Worm (Caenorhabditis elegans) whole organism, L4 larva: ENCODE measurements around the gene cblc-1.

Experiments
- D1046.2 ChIP-seq: fragments of 200-800 bp; sonication (Bioruptor generic); IDR thresholded peaks from 2 replicates; pipeline ENCODE4 v1.3.6; 2022; ENCODE audit warnings: missing genetic modification characterization, missing compliant biosample characterization
- F10B5.3 ChIP-seq: sonication (generic microtip); optimal IDR thresholded peaks from 2 replicates; lab custom pipeline; 2016; ENCODE audit warnings: mild to moderate bottlenecking, missing genetic modification characterization, missing compliant biosample characterization
- F37D6.2 ChIP-seq: sonication (generic microtip); optimal IDR thresholded peaks from 2 replicates; lab custom pipeline; 2016; ENCODE audit warnings: mild to moderate bottlenecking, missing genetic modification characterization, missing compliant biosample characterization
- F49E8.2 ChIP-seq: sonication (generic microtip); optimal IDR thresholded peaks from 2 replicates; lab custom pipeline; 2016; ENCODE audit warnings: missing compliant biosample characterization, mild to moderate bottlenecking, missing genetic modification characterization, borderline replicate concordance
- T20F7.1 ChIP-seq: fragments of 200-800 bp; sonication (Bioruptor generic); optimal IDR thresholded peaks from 2 replicates; lab custom pipeline; 2018; ENCODE audit warnings: mild to moderate bottlenecking, missing genetic modification characterization, missing compliant biosample characterization
- Y105C5A.15 ChIP-seq: fragments of 200-800 bp; sonication (Bioruptor generic); IDR thresholded peaks from 2 replicates; pipeline ENCODE4 v1.3.6; 2022; ENCODE audit warnings: missing genetic modification characterization, missing compliant biosample characterization
- Y75B8A.6 ChIP-seq: fragments of 200-800 bp; sonication (Bioruptor generic); IDR thresholded peaks from 2 replicates; pipeline ENCODE4 v1.3.6; 2022; ENCODE audit warnings: missing genetic modification reagents, missing genetic modification characterization, missing compliant biosample characterization
- ZK546.5 ChIP-seq, 2 experiments: sonication (generic microtip); optimal IDR thresholded peaks; 2 replicates each; lab custom pipeline; 2017; ENCODE audit warnings: missing biosample characterization in 2 of 2, missing genetic modification characterization in 2 of 2
- ceh-32 ChIP-seq: sonication (generic microtip); optimal IDR thresholded peaks from 2 replicates; lab custom pipeline; 2016; ENCODE audit warnings: mild to moderate bottlenecking, missing genetic modification characterization, missing compliant biosample characterization; ENCODE audit not compliant: poor library complexity
- ceh-82 ChIP-seq: sonication (generic microtip); optimal IDR thresholded peaks from 2 replicates; lab custom pipeline; 2017; ENCODE audit warnings: missing biosample characterization, missing genetic modification characterization
- ces-1 ChIP-seq: fragments of 150-350 bp; sonication (generic microtip); optimal IDR thresholded peaks from 4 replicates; lab custom pipeline; 2014; ENCODE audit warnings: missing biosample characterization, missing genetic modification reagents, missing genetic modification characterization
- daf-16 ChIP-seq, 3 experiments: sonication (generic microtip); optimal IDR thresholded peaks; 2 replicates each; lab custom pipeline; 2016 to 2017; ENCODE audit warnings: missing genetic modification characterization in 3 of 3, missing genetic modification reagents in 3 of 3, mild to moderate bottlenecking in 2 of 3, missing compliant biosample characterization in 2 of 3, missing biosample characterization in 1 of 3, moderate library complexity in 1 of 3
- daf-19 ChIP-seq: fragments of 200-800 bp; sonication (Bioruptor generic); conservative IDR thresholded peaks from 2 replicates; pipeline ENCODE4 v1.3.6; 2022; ENCODE audit warnings: missing genetic modification characterization, missing compliant biosample characterization
- dmd-6 ChIP-seq: fragments of 200-800 bp; sonication (Bioruptor generic); IDR thresholded peaks from 2 replicates; pipeline ENCODE4 v1.3.6; 2022; ENCODE audit warnings: missing genetic modification reagents, missing genetic modification characterization, missing compliant biosample characterization
- dmd-8 ChIP-seq: fragments of 200-800 bp; sonication (Bioruptor generic); IDR thresholded peaks from 2 replicates; pipeline ENCODE4 v1.3.6; 2022; ENCODE audit warnings: missing genetic modification characterization, missing compliant biosample characterization
- dmd-9 ChIP-seq: fragments of 200-800 bp; sonication (Bioruptor generic); IDR thresholded peaks from 2 replicates; pipeline ENCODE4 v1.3.6; 2022; ENCODE audit warnings: missing genetic modification reagents, missing genetic modification characterization, missing compliant biosample characterization
- dpl-1 ChIP-seq: fragments of 150-350 bp; optimal IDR thresholded peaks from 2 replicates; lab custom pipeline; 2014; ENCODE audit warnings: missing biosample characterization, missing genetic modification reagents, missing genetic modification characterization
- dve-1 ChIP-seq: sonication (generic microtip); optimal IDR thresholded peaks from 2 replicates; lab custom pipeline; 2017; ENCODE audit warnings: antibody characterized with exemption, mild to moderate bottlenecking, missing genetic modification characterization, missing compliant biosample characterization; ENCODE audit not compliant: insufficient read depth
- egl-43 ChIP-seq: fragments of 200-800 bp; sonication (Bioruptor generic); IDR thresholded peaks from 2 replicates; pipeline ENCODE4 v1.3.6; 2022; ENCODE audit warnings: missing genetic modification reagents, missing genetic modification characterization, missing compliant biosample characterization
- fos-1 ChIP-seq: fragments of 150-350 bp; optimal IDR thresholded peaks from 2 replicates; lab custom pipeline; 2014; ENCODE audit warnings: missing biosample characterization, missing genetic modification characterization
- hlh-11 ChIP-seq: fragments of 200-800 bp; sonication (Bioruptor generic); optimal IDR thresholded peaks from 2 replicates; lab custom pipeline; 2018; ENCODE audit warnings: mild to moderate bottlenecking, missing genetic modification characterization, missing compliant biosample characterization
- hlh-30 ChIP-seq: sonication (generic microtip); optimal IDR thresholded peaks from 2 replicates; lab custom pipeline; 2017; ENCODE audit warnings: antibody characterized with exemption, mild to moderate bottlenecking, missing genetic modification characterization, missing compliant biosample characterization; ENCODE audit not compliant: insufficient read depth
- lim-7 ChIP-seq: fragments of 200-800 bp; sonication (Bioruptor generic); IDR thresholded peaks from 2 replicates; pipeline ENCODE4 v1.3.6; 2022; ENCODE audit warnings: missing genetic modification characterization, missing compliant biosample characterization
- lin-1 ChIP-seq: fragments of 200-800 bp; sonication (Bioruptor generic); IDR thresholded peaks from 2 replicates; pipeline ENCODE4 v1.3.6; 2022; ENCODE audit warnings: missing genetic modification reagents, missing genetic modification characterization, missing compliant biosample characterization
- lin-13 ChIP-seq: fragments of 150-350 bp; optimal IDR thresholded peaks from 2 replicates; lab custom pipeline; 2014; ENCODE audit warnings: missing biosample characterization, missing genetic modification reagents, missing genetic modification characterization
- lin-29 ChIP-seq: fragments of 200-800 bp; sonication (Bioruptor generic); IDR thresholded peaks from 2 replicates; pipeline ENCODE4 v1.3.6; 2022; ENCODE audit warnings: missing genetic modification reagents, missing genetic modification characterization, missing compliant biosample characterization
- madf-5 ChIP-seq, 2 experiments: fragments of 200-800 bp; sonication (Bioruptor generic); IDR thresholded peaks; 2 replicates each; pipeline ENCODE4 v1.3.6; 2022; ENCODE audit warnings: missing compliant biosample characterization in 2 of 2, missing genetic modification characterization in 2 of 2
- mdl-1 ChIP-seq, 2 experiments: fragments of 150-350 bp in 1 of 2; sonication (generic microtip) in 1 of 2; optimal IDR thresholded peaks; 2 replicates each; lab custom pipeline; 2014 to 2017; ENCODE audit warnings: missing biosample characterization in 2 of 2, missing genetic modification characterization in 2 of 2
- mep-1 ChIP-seq: fragments of 150-350 bp; sonication (generic microtip); optimal IDR thresholded peaks from 3 replicates; lab custom pipeline; 2014; ENCODE audit warnings: missing biosample characterization, missing genetic modification characterization
- mxl-2 ChIP-seq: fragments of 200-800 bp; sonication (Bioruptor generic); conservative IDR thresholded peaks from 2 replicates; pipeline ENCODE4 v1.3.6; 2022; ENCODE audit warnings: missing genetic modification reagents, missing genetic modification characterization, missing compliant biosample characterization
- mxl-3 ChIP-seq: fragments of 200-800 bp; sonication (Bioruptor generic); optimal IDR thresholded peaks from 2 replicates; lab custom pipeline; 2018; ENCODE audit warnings: mild to moderate bottlenecking, missing genetic modification characterization, missing compliant biosample characterization
- nhr-102 ChIP-seq: sonication (generic microtip); optimal IDR thresholded peaks from 2 replicates; lab custom pipeline; 2016; ENCODE audit warnings: mild to moderate bottlenecking, missing genetic modification characterization, moderate library complexity, missing compliant biosample characterization
- nhr-25 ChIP-seq: sonication (generic microtip); optimal IDR thresholded peaks from 2 replicates; lab custom pipeline; 2017; ENCODE audit warnings: missing genetic modification characterization, mild to moderate bottlenecking, missing compliant biosample characterization, antibody characterized with exemption, moderate library complexity, borderline replicate concordance; ENCODE audit not compliant: insufficient read depth
- nhr-41 ChIP-seq: fragments of 200-800 bp; sonication (Bioruptor generic); IDR thresholded peaks from 2 replicates; pipeline ENCODE4 v1.3.6; 2022; ENCODE audit warnings: missing genetic modification reagents, missing genetic modification characterization, missing compliant biosample characterization
- nhr-48 ChIP-seq: sonication (generic microtip); optimal IDR thresholded peaks from 2 replicates; lab custom pipeline; 2016; ENCODE audit warnings: mild to moderate bottlenecking, missing genetic modification characterization, missing compliant biosample characterization
- nhr-77 ChIP-seq: fragments of 150-350 bp; optimal IDR thresholded peaks from 2 replicates; lab custom pipeline; 2014; ENCODE audit warnings: missing biosample characterization, missing genetic modification characterization
- php-3 ChIP-seq: fragments of 200-800 bp; sonication (Bioruptor generic); IDR thresholded peaks from 2 replicates; pipeline ENCODE4 v1.3.6; 2022; ENCODE audit warnings: missing genetic modification reagents, missing genetic modification characterization, missing compliant biosample characterization
- pqm-1 ChIP-seq: sonication (generic microtip); optimal IDR thresholded peaks from 2 replicates; lab custom pipeline; 2017; ENCODE audit warnings: missing biosample characterization, missing genetic modification characterization
- saeg-2 ChIP-seq: fragments of 200-800 bp; sonication (Bioruptor generic); IDR thresholded peaks from 2 replicates; pipeline ENCODE4 v1.3.6; 2022; ENCODE audit warnings: missing genetic modification reagents, missing genetic modification characterization, missing compliant biosample characterization
- sdz-12 ChIP-seq: fragments of 200-800 bp; sonication (Bioruptor generic); optimal IDR thresholded peaks from 2 replicates; lab custom pipeline; 2018; ENCODE audit warnings: mild to moderate bottlenecking, missing genetic modification characterization, missing compliant biosample characterization
- set-16 ChIP-seq: fragments of 200-800 bp; sonication (Bioruptor generic); IDR thresholded peaks from 2 replicates; pipeline ENCODE4 v1.3.6; 2022; ENCODE audit warnings: missing genetic modification reagents, missing genetic modification characterization, missing compliant biosample characterization
- tra-1 ChIP-seq: fragments of 200-800 bp; sonication (Bioruptor generic); IDR thresholded peaks from 2 replicates; pipeline ENCODE4 v1.3.6; 2022; ENCODE audit warnings: missing genetic modification reagents, missing genetic modification characterization, missing compliant biosample characterization
- unc-62 ChIP-seq, 3 experiments: fragments of 150-350 bp in 1 of 3; sonication (generic microtip); optimal IDR thresholded peaks in 2 of 3; peaks in 1 of 3; 1 replicate in 1 of 3; 2 replicates in 2 of 3; lab custom pipeline; 2014 to 2017; ENCODE audit warnings: missing biosample characterization in 3 of 3, missing genetic modification characterization in 3 of 3, missing genetic modification reagents in 3 of 3, missing genotype in 1 of 3
- vab-7 ChIP-seq: fragments of 200-800 bp; sonication (Bioruptor generic); IDR thresholded peaks from 2 replicates; pipeline ENCODE4 v1.3.6; 2022; ENCODE audit warnings: missing genetic modification reagents, missing genetic modification characterization, missing compliant biosample characterization
- zfp-3 ChIP-seq: fragments of 200-800 bp; sonication (Bioruptor generic); conservative IDR thresholded peaks from 2 replicates; pipeline ENCODE4 v1.3.6; 2022; ENCODE audit warnings: missing genetic modification reagents, missing genetic modification characterization, missing compliant biosample characterization
- zip-11 ChIP-seq: fragments of 200-800 bp; sonication (Bioruptor generic); IDR thresholded peaks from 2 replicates; pipeline ENCODE4 v1.3.6; 2022; ENCODE audit warnings: missing genetic modification characterization, missing compliant biosample characterization
- ztf-11 ChIP-seq: fragments of 150-350 bp; optimal IDR thresholded peaks from 2 replicates; lab custom pipeline; 2014; ENCODE audit warnings: missing biosample characterization, missing genetic modification characterization
- ztf-7 ChIP-seq: fragments of 150-350 bp; optimal IDR thresholded peaks from 2 replicates; lab custom pipeline; 2014; ENCODE audit warnings: missing biosample characterization, missing genetic modification characterization

The cblc-1 gene

ce11 chrII:4925198-4925764, 15.7 kb downstream of the cblc-1 start, which contains the start of gene aagr-2:
Gene aagr-2, minus strand, starts transcription at chrII:4925248.
- TF ChIP-seq F37D6.2 (tag; lab: Kevin White, UChicago) (no peak), sdz-12 (GFP tag; lab: Kevin White, UChicago) (no peak), D1046.2 (GFP tag; lab: Robert Waterston, UW) (no peak), nhr-102 (tag; lab: Kevin White, UChicago) (peak; percentile 46), unc-62 (GFP tag; optimal IDR thresholded peaks at IDR 0.05 in 1 of 2; lab: Kevin White, UChicago) (peak in 1 of 2 experiments; percentile 29), unc-62 (tag; optimal IDR thresholded peaks at IDR 0.05; lab: Kevin White, UChicago) (no peak), dve-1 (tag; lab: Kevin White, UChicago) (peak; percentile 85), nhr-25 (tag; lab: Kevin White, UChicago) (no peak), ZK546.5 (tag; optimal IDR thresholded peaks at IDR 0.05; lab: Kevin White, UChicago) (no peak), mdl-1 (tag; optimal IDR thresholded peaks at IDR 0.05; lab: Kevin White, UChicago) (peak; percentile 0 to 86), nhr-48 (tag; lab: Kevin White, UChicago) (peak; percentile 85), daf-19 (no peak), egl-43 (GFP tag; lab: Robert Waterston, UW) (no peak), mep-1 (peak; percentile 62), tra-1 (GFP tag; lab: Robert Waterston, UW) (peak; percentile 81), mxl-2 (GFP tag; lab: Robert Waterston, UW) (0 out of 2 replicates have a peak, but pooled peaks have one; percentile 27), F10B5.3 (no peak), dpl-1 (GFP tag; lab: Kevin White, UChicago) (no peak), nhr-41 (GFP tag; lab: Robert Waterston, UW) (peak; percentile 77; the same call in 1 of the 2 replicates), daf-16 (GFP tag; optimal IDR thresholded peaks at IDR 0.05; lab: Kevin White, UChicago) (peak in 1 of 2 experiments; percentile 2), daf-16 (tag; optimal IDR thresholded peaks at IDR 0.05; lab: Kevin White, UChicago) (peak; percentile 94), ceh-82 (tag; lab: Kevin White, UChicago) (no peak), lin-29 (GFP tag; lab: Robert Waterston, UW) (no peak), lin-1 (GFP tag; lab: Robert Waterston, UW) (peak; percentile 54), dmd-6 (GFP tag; lab: Robert Waterston, UW) (peak; percentile 99), hlh-30 (tag; lab: Kevin White, UChicago) (peak; percentile 62), php-3 (GFP tag; lab: Robert Waterston, UW) (peak; percentile 60), lin-13 (GFP tag; lab: Kevin White, UChicago) (no peak), fos-1 (tag; lab: Kevin White, UChicago) (no peak), Y105C5A.15 (GFP tag; lab: Robert Waterston, UW) (no peak), F49E8.2 (no peak), ceh-32 (tag; lab: Kevin White, UChicago) (no peak), T20F7.1 (GFP tag; lab: Kevin White, UChicago) (peak; percentile 33), lim-7 (GFP tag; lab: Robert Waterston, UW) (no peak), dmd-8 (GFP tag; lab: Robert Waterston, UW) (no peak), zip-11 (GFP tag; lab: Robert Waterston, UW) (no peak), Y75B8A.6 (no peak), zfp-3 (GFP tag; lab: Robert Waterston, UW) (0 out of 2 replicates have a peak, but pooled peaks have one; percentile 37), ztf-11 (tag; lab: Kevin White, UChicago) (no peak), saeg-2 (GFP tag; lab: Robert Waterston, UW) (peak; percentile 60; the same call in 1 of the 2 replicates), ces-1 (GFP tag; lab: Kevin White, UChicago) (no peak), madf-5 (GFP tag; IDR thresholded peaks at IDR 0.05; lab: Robert Waterston, UW) (no peak), pqm-1 (tag; lab: Kevin White, UChicago) (peak; percentile 97), set-16 (no peak), vab-7 (GFP tag; lab: Robert Waterston, UW) (no peak), dmd-9 (GFP tag; lab: Robert Waterston, UW) (no peak), nhr-77 (tag; lab: Kevin White, UChicago) (peak; percentile 51), ztf-7 (tag; lab: Kevin White, UChicago) (no peak), hlh-11 (peak; percentile 92), mxl-3 (GFP tag; lab: Kevin White, UChicago) (peak; percentile 75)
